Fruit fly (Drosophila melanogaster): ENCODE data around the gene CG43445.

CG43445 gene

dm6 chr3R:17941086-17941485 lies 29.9 kb downstream of the CG43445 start (continued):
- TF ChIP-seq unpg (GFP tag; optimal IDR thresholded peaks at IDR 0.05) (peak; percentile 78), Lhr (GFP tag; optimal IDR thresholded peaks at IDR 0.05) (peak; percentile 44), CG15696 (tag; optimal IDR thresholded peaks at IDR 0.05) (peak; percentile 98), kah (GFP tag; optimal IDR thresholded peaks at IDR 0.05) (peak; percentile 11), cato (GFP tag; optimal IDR thresholded peaks at IDR 0.05; ENCODE audit: borderline replicate concordance) (peak; percentile 53), tio (GFP tag; optimal IDR thresholded peaks at IDR 0.05) (peak; percentile 56), Nf-YB (GFP tag; optimal IDR thresholded peaks at IDR 0.05) (peak; percentile 62), CG31388 (GFP tag; optimal IDR thresholded peaks at IDR 0.05) (peak; percentile 27), CG4404 (GFP tag; IDR thresholded peaks at IDR 0.05) (peak; percentile 92), sc (optimal IDR thresholded peaks at IDR 0.05) (no peak), sc (GFP tag; optimal IDR thresholded peaks at IDR 0.05) (peak; percentile 85), tup (GFP tag; optimal IDR thresholded peaks at IDR 0.05) (peak; percentile 27), PHDP (tag; optimal IDR thresholded peaks at IDR 0.05) (peak; percentile 43), Pdp1 (GFP tag; optimal IDR thresholded peaks at IDR 0.05) (peak; percentile 22), CG13894 (tag; optimal IDR thresholded peaks at IDR 0.05) (no peak), CG14710 (tag; optimal IDR thresholded peaks at IDR 0.05) (peak; percentile 88), CG14050 (GFP tag; IDR thresholded peaks at IDR 0.05) (0 out of 3 replicates have a peak, but pooled peaks have one; percentile 18), CG30431 (GFP tag; optimal IDR thresholded peaks at IDR 0.05) (peak; percentile 75), CG2202 (tag; optimal IDR thresholded peaks at IDR 0.05) (peak; percentile 74), CG17568 (GFP tag; optimal IDR thresholded peaks at IDR 0.05) (peak; percentile 32), bab2 (GFP tag; optimal IDR thresholded peaks at IDR 0.05) (peak; percentile 45), onecut (GFP tag; IDR thresholded peaks at IDR 0.05) (peak; percentile 75), CG4854 (GFP tag; optimal IDR thresholded peaks at IDR 0.05) (no peak), Gug (GFP tag; IDR thresholded peaks at IDR 0.05) (no peak; the same call in 3 of the 4 replicates), gce (GFP tag; IDR thresholded peaks at IDR 0.05) (0 out of 3 replicates have a peak, but pooled peaks have one; percentile 7), CG10147 (GFP tag; optimal IDR thresholded peaks at IDR 0.05) (peak; percentile 18), CG17802 (tag; optimal IDR thresholded peaks at IDR 0.05) (peak; percentile 15), H2.0 (GFP tag; IDR thresholded peaks at IDR 0.05) (peak; percentile 21; the same call in 1 of the 2 replicates), ken (GFP tag; IDR thresholded peaks at IDR 0.05) (peak; percentile 71), prd (optimal IDR thresholded peaks at IDR 0.05) (no peak), prd (GFP tag; IDR thresholded peaks at IDR 0.05) (peak; percentile 94), CG1233 (GFP tag; optimal IDR thresholded peaks at IDR 0.05) (peak; percentile 69), D19A (tag; optimal IDR thresholded peaks at IDR 0.05) (peak; percentile 64), emc (GFP tag; optimal IDR thresholded peaks at IDR 0.05) (no peak), CG34422 (GFP tag; IDR thresholded peaks at IDR 0.05) (0 out of 3 replicates have a peak, but pooled peaks have one; percentile 19), CG1647 (GFP tag; optimal IDR thresholded peaks at IDR 0.05) (peak; percentile 14), eve (GFP tag; optimal IDR thresholded peaks at IDR 0.05) (peak in 1 of 2 experiments; percentile 34), CG13624 (GFP tag; optimal IDR thresholded peaks at IDR 0.05) (no peak), CG3995 (GFP tag; optimal IDR thresholded peaks at IDR 0.05) (no peak), Antp (GFP tag; optimal IDR thresholded peaks at IDR 0.05) (no peak), CG12744 (GFP tag; optimal IDR thresholded peaks at IDR 0.05) (peak; percentile 27), Myb (GFP tag; optimal IDR thresholded peaks at IDR 0.05) (no peak), CG1602 (GFP tag; optimal IDR thresholded peaks at IDR 0.05) (peak; percentile 59), Bdp1 (GFP tag; optimal IDR thresholded peaks at IDR 0.05) (peak; percentile 16), CG16779 (GFP tag; IDR thresholded peaks at IDR 0.05) (no peak), dan (GFP tag; IDR thresholded peaks at IDR 0.05) (peak; percentile 53), CG11085 (GFP tag; IDR thresholded peaks at IDR 0.05) (0 out of 2 replicates have a peak, but pooled peaks have one; percentile 38), CG17359 (tag; optimal IDR thresholded peaks at IDR 0.05) (peak; percentile 56), corto (GFP tag; optimal IDR thresholded peaks at IDR 0.05) (no peak), Abd-B (GFP tag; optimal IDR thresholded peaks at IDR 0.05) (peak; percentile 56), pros (GFP tag; optimal IDR thresholded peaks at IDR 0.05) (peak; percentile 28)

All from whole organism, embryonic.